Fruit fly (Drosophila melanogaster) whole organism, embryonic: Measurements from ENCODE around the gene CG31275.

Experiments used
- CG10979 ChIP-seq: fragments of 200-800 bp; sonication (Bioruptor generic); optimal IDR thresholded peaks from 2 replicates; lab custom pipeline; 2018; ENCODE audit warnings: missing biosample characterization, mild to moderate bottlenecking, missing genetic modification characterization, moderate library complexity
- CG31224 ChIP-seq: fragments of 200-800 bp; sonication (Bioruptor generic); IDR thresholded peaks from 2 replicates; pipeline ENCODE4 v1.3.6; 2022; ENCODE audit warnings: missing biosample characterization, missing genetic modification characterization
- CG32772 ChIP-seq: fragments of 200-800 bp; sonication (Bioruptor generic); IDR thresholded peaks from 2 replicates; pipeline ENCODE4 v1.3.6; 2022; ENCODE audit warnings: missing biosample characterization, missing genetic modification characterization
- Med ChIP-seq: fragments of 200-800 bp; sonication (Bioruptor generic); peaks from one replicate; lab custom pipeline; 2016; ENCODE audit warnings: missing biosample characterization, missing genetic modification characterization, mild to moderate bottlenecking, inconsistent platforms, moderate library complexity
- caup ChIP-seq: fragments of 200-800 bp; sonication (Bioruptor generic); optimal IDR thresholded peaks from 3 replicates; lab custom pipeline; 2017; ENCODE audit warnings: missing biosample characterization, mild to moderate bottlenecking, missing genetic modification characterization, moderate library complexity; ENCODE audit not compliant: severe bottlenecking
- corto ChIP-seq: fragments of 200-800 bp; sonication (Bioruptor generic); optimal IDR thresholded peaks from 2 replicates; lab custom pipeline; 2016; ENCODE audit warnings: missing biosample characterization, mild to moderate bottlenecking, missing genetic modification characterization, moderate library complexity
- dm ChIP-seq: fragments of 200-800 bp; sonication (Bioruptor generic); optimal IDR thresholded peaks from 3 replicates; lab custom pipeline; 2016; ENCODE audit warnings: missing biosample characterization, missing genetic modification characterization
- fru ChIP-seq: fragments of >200 bp; optimal IDR thresholded peaks from 2 replicates; lab custom pipeline; 2017
- knrl ChIP-seq: fragments of 200-800 bp; sonication (Bioruptor generic); IDR thresholded peaks from 3 replicates; pipeline ENCODE4 v1.3.6; 2022; ENCODE audit warnings: missing biosample characterization, missing genetic modification characterization; ENCODE audit not compliant: partially characterized antibody
- lilli ChIP-seq: fragments of 200-800 bp; sonication (Bioruptor generic); optimal IDR thresholded peaks from 3 replicates; lab custom pipeline; 2016; ENCODE audit warnings: missing biosample characterization, missing genetic modification characterization

- no peak for TF ChIP-seq CG31224
- TF ChIP-seq lilli (GFP tag; lab: Kevin White, UChicago), result no peak
- no peak for TF ChIP-seq dm (GFP tag; lab: Kevin White, UChicago)
- no peak for TF ChIP-seq Med (GFP tag; lab: Kevin White, UChicago)
- no peak for TF ChIP-seq CG32772 (GFP tag; lab: Robert Waterston, UW)
- TF ChIP-seq CG10979, result no peak
- no peak for TF ChIP-seq caup (GFP tag; lab: Kevin White, UChicago)
- TF ChIP-seq corto, result no peak
- TF ChIP-seq fru, result no peak
- TF ChIP-seq knrl, result no peak
These were observed 27.1 kb downstream of the CG31275 start for dm6 chr3R:16723992-16724391.
